Worm (Caenorhabditis elegans) whole organism, L4 larva: ENCODE measurements around the gene rpa-1.

Experiments used
- D1046.2 ChIP-seq: fragments of 200-800 bp; sonication (Bioruptor generic); IDR thresholded peaks from 2 replicates; pipeline ENCODE4 v1.3.6; 2022; ENCODE audit warnings: missing genetic modification characterization, missing compliant biosample characterization
- F10B5.3 ChIP-seq: sonication (generic microtip); optimal IDR thresholded peaks from 2 replicates; lab custom pipeline; 2016; ENCODE audit warnings: mild to moderate bottlenecking, missing genetic modification characterization, missing compliant biosample characterization
- F26F4.8 ChIP-seq: fragments of 200-800 bp; sonication (Bioruptor generic); conservative IDR thresholded peaks from 2 replicates; pipeline ENCODE4 v1.3.6; 2022; ENCODE audit warnings: missing genetic modification characterization, missing compliant biosample characterization
- F37D6.2 ChIP-seq: sonication (generic microtip); optimal IDR thresholded peaks from 2 replicates; lab custom pipeline; 2016; ENCODE audit warnings: mild to moderate bottlenecking, missing genetic modification characterization, missing compliant biosample characterization
- F49E8.2 ChIP-seq: sonication (generic microtip); optimal IDR thresholded peaks from 2 replicates; lab custom pipeline; 2016; ENCODE audit warnings: missing compliant biosample characterization, mild to moderate bottlenecking, missing genetic modification characterization, borderline replicate concordance
- Y5F2A.4 ChIP-seq: fragments of 200-800 bp; sonication (Bioruptor generic); optimal IDR thresholded peaks from 2 replicates; lab custom pipeline; 2018; ENCODE audit warnings: mild to moderate bottlenecking, missing genetic modification characterization, missing compliant biosample characterization
- Y75B8A.6 ChIP-seq: fragments of 200-800 bp; sonication (Bioruptor generic); IDR thresholded peaks from 2 replicates; pipeline ENCODE4 v1.3.6; 2022; ENCODE audit warnings: missing genetic modification reagents, missing genetic modification characterization, missing compliant biosample characterization
- ZK337.2 ChIP-seq: fragments of 200-800 bp; sonication (Bioruptor generic); IDR thresholded peaks from 2 replicates; pipeline ENCODE4 v1.3.6; 2022; ENCODE audit warnings: missing genetic modification reagents, missing genetic modification characterization, missing compliant biosample characterization
- ZK546.5 ChIP-seq, 2 experiments: sonication (generic microtip); optimal IDR thresholded peaks; 2 replicates each; lab custom pipeline; 2017; ENCODE audit warnings: missing biosample characterization in 2 of 2, missing genetic modification characterization in 2 of 2
- ama-1 ChIP-seq: fragments of 150-350 bp; optimal IDR thresholded peaks from 2 replicates; lab custom pipeline; 2014; ENCODE audit warnings: inconsistent platforms, mixed read lengths
- ceh-20 ChIP-seq: fragments of 200-800 bp; sonication (Bioruptor generic); IDR thresholded peaks from 2 replicates; pipeline ENCODE4 v1.3.6; 2022; ENCODE audit warnings: missing genetic modification reagents, missing genetic modification characterization, missing compliant biosample characterization
- ceh-32 ChIP-seq: sonication (generic microtip); optimal IDR thresholded peaks from 2 replicates; lab custom pipeline; 2016; ENCODE audit warnings: mild to moderate bottlenecking, missing genetic modification characterization, missing compliant biosample characterization; ENCODE audit not compliant: poor library complexity
- ces-1 ChIP-seq: fragments of 150-350 bp; sonication (generic microtip); optimal IDR thresholded peaks from 4 replicates; lab custom pipeline; 2014; ENCODE audit warnings: missing biosample characterization, missing genetic modification reagents, missing genetic modification characterization
- daf-16 ChIP-seq, 3 experiments: sonication (generic microtip); optimal IDR thresholded peaks; 2 replicates each; lab custom pipeline; 2016 to 2017; ENCODE audit warnings: missing genetic modification characterization in 3 of 3, missing genetic modification reagents in 3 of 3, mild to moderate bottlenecking in 2 of 3, missing compliant biosample characterization in 2 of 3, missing biosample characterization in 1 of 3, moderate library complexity in 1 of 3
- dmd-6 ChIP-seq: fragments of 200-800 bp; sonication (Bioruptor generic); IDR thresholded peaks from 2 replicates; pipeline ENCODE4 v1.3.6; 2022; ENCODE audit warnings: missing genetic modification reagents, missing genetic modification characterization, missing compliant biosample characterization
- dmd-8 ChIP-seq: fragments of 200-800 bp; sonication (Bioruptor generic); IDR thresholded peaks from 2 replicates; pipeline ENCODE4 v1.3.6; 2022; ENCODE audit warnings: missing genetic modification characterization, missing compliant biosample characterization
- dpl-1 ChIP-seq: fragments of 150-350 bp; optimal IDR thresholded peaks from 2 replicates; lab custom pipeline; 2014; ENCODE audit warnings: missing biosample characterization, missing genetic modification reagents, missing genetic modification characterization
- dve-1 ChIP-seq: sonication (generic microtip); optimal IDR thresholded peaks from 2 replicates; lab custom pipeline; 2017; ENCODE audit warnings: antibody characterized with exemption, mild to moderate bottlenecking, missing genetic modification characterization, missing compliant biosample characterization; ENCODE audit not compliant: insufficient read depth
- fos-1 ChIP-seq: fragments of 150-350 bp; optimal IDR thresholded peaks from 2 replicates; lab custom pipeline; 2014; ENCODE audit warnings: missing biosample characterization, missing genetic modification characterization
- gei-8 ChIP-seq: fragments of 200-800 bp; sonication (Bioruptor generic); optimal IDR thresholded peaks from 2 replicates; lab custom pipeline; 2018; ENCODE audit warnings: mild to moderate bottlenecking, missing genetic modification characterization, missing compliant biosample characterization
- hif-1 ChIP-seq, 2 experiments: sonication (generic microtip); optimal IDR thresholded peaks; 2 replicates each; lab custom pipeline; 2016 to 2017; ENCODE audit warnings: missing compliant biosample characterization in 2 of 2, missing genetic modification characterization in 2 of 2, missing genetic modification reagents in 2 of 2, missing genotype in 2 of 2, mild to moderate bottlenecking in 1 of 2
- hlh-11 ChIP-seq: fragments of 200-800 bp; sonication (Bioruptor generic); optimal IDR thresholded peaks from 2 replicates; lab custom pipeline; 2018; ENCODE audit warnings: mild to moderate bottlenecking, missing genetic modification characterization, missing compliant biosample characterization
- jun-1 ChIP-seq: fragments of 150-350 bp; optimal IDR thresholded peaks from 2 replicates; lab custom pipeline; 2014; ENCODE audit warnings: missing biosample characterization, missing genetic modification reagents, missing genetic modification characterization
- lim-7 ChIP-seq: fragments of 200-800 bp; sonication (Bioruptor generic); IDR thresholded peaks from 2 replicates; pipeline ENCODE4 v1.3.6; 2022; ENCODE audit warnings: missing genetic modification characterization, missing compliant biosample characterization
- lin-1 ChIP-seq: fragments of 200-800 bp; sonication (Bioruptor generic); IDR thresholded peaks from 2 replicates; pipeline ENCODE4 v1.3.6; 2022; ENCODE audit warnings: missing genetic modification reagents, missing genetic modification characterization, missing compliant biosample characterization
- lin-29 ChIP-seq: fragments of 200-800 bp; sonication (Bioruptor generic); IDR thresholded peaks from 2 replicates; pipeline ENCODE4 v1.3.6; 2022; ENCODE audit warnings: missing genetic modification reagents, missing genetic modification characterization, missing compliant biosample characterization
- lin-39 ChIP-seq: fragments of 150-350 bp; optimal IDR thresholded peaks from 2 replicates; lab custom pipeline; 2014; ENCODE audit warnings: missing biosample characterization, missing genetic modification reagents, missing genetic modification characterization
- lsy-2 ChIP-seq, 2 experiments: fragments of 150-350 bp in 1 of 2; sonication (generic microtip) in 1 of 2; optimal IDR thresholded peaks; 2 replicates each; lab custom pipeline; 2014 to 2017; ENCODE audit warnings: missing biosample characterization in 2 of 2, missing genetic modification characterization in 2 of 2
- mdl-1 ChIP-seq, 2 experiments: fragments of 150-350 bp in 1 of 2; sonication (generic microtip) in 1 of 2; optimal IDR thresholded peaks; 2 replicates each; lab custom pipeline; 2014 to 2017; ENCODE audit warnings: missing biosample characterization in 2 of 2, missing genetic modification characterization in 2 of 2
- mdt-29 ChIP-seq: fragments of 200-800 bp; sonication (Bioruptor generic); IDR thresholded peaks from 2 replicates; pipeline ENCODE4 v1.3.6; 2022; ENCODE audit warnings: missing genetic modification reagents, missing genetic modification characterization, missing compliant biosample characterization
- mes-2 ChIP-seq: sonication (generic microtip); optimal IDR thresholded peaks from 2 replicates; lab custom pipeline; 2016; ENCODE audit warnings: missing genotype, mild to moderate bottlenecking, missing genetic modification characterization, missing compliant biosample characterization; ENCODE audit not compliant: poor library complexity, severe bottlenecking
- mxl-2 ChIP-seq: fragments of 200-800 bp; sonication (Bioruptor generic); conservative IDR thresholded peaks from 2 replicates; pipeline ENCODE4 v1.3.6; 2022; ENCODE audit warnings: missing genetic modification reagents, missing genetic modification characterization, missing compliant biosample characterization
- nhr-102 ChIP-seq: sonication (generic microtip); optimal IDR thresholded peaks from 2 replicates; lab custom pipeline; 2016; ENCODE audit warnings: mild to moderate bottlenecking, missing genetic modification characterization, moderate library complexity, missing compliant biosample characterization
- nhr-25 ChIP-seq: sonication (generic microtip); optimal IDR thresholded peaks from 2 replicates; lab custom pipeline; 2017; ENCODE audit warnings: missing genetic modification characterization, mild to moderate bottlenecking, missing compliant biosample characterization, antibody characterized with exemption, moderate library complexity, borderline replicate concordance; ENCODE audit not compliant: insufficient read depth
- nhr-28 ChIP-seq: fragments of 150-350 bp; optimal IDR thresholded peaks from 2 replicates; lab custom pipeline; 2014; ENCODE audit warnings: missing biosample characterization, missing genetic modification characterization
- nhr-6 ChIP-seq: fragments of 150-350 bp; optimal IDR thresholded peaks from 2 replicates; lab custom pipeline; 2014; ENCODE audit warnings: missing biosample characterization, missing genetic modification characterization
- nhr-77 ChIP-seq: fragments of 150-350 bp; optimal IDR thresholded peaks from 2 replicates; lab custom pipeline; 2014; ENCODE audit warnings: missing biosample characterization, missing genetic modification characterization
- pha-4 ChIP-seq, 2 experiments: fragments of 150-350 bp in 1 of 2; fragments of 200-800 bp in 1 of 2; sonication (Bioruptor generic) in 1 of 2; IDR thresholded peaks in 1 of 2; optimal IDR thresholded peaks in 1 of 2; 2 replicates each; pipeline versions ENCODE4 v1.3.6 to Lab custom; 2014 to 2022; ENCODE audit warnings: missing genetic modification characterization in 2 of 2, missing genetic modification reagents in 2 of 2, missing biosample characterization in 1 of 2, missing compliant biosample characterization in 1 of 2
- php-3 ChIP-seq: fragments of 200-800 bp; sonication (Bioruptor generic); IDR thresholded peaks from 2 replicates; pipeline ENCODE4 v1.3.6; 2022; ENCODE audit warnings: missing genetic modification reagents, missing genetic modification characterization, missing compliant biosample characterization
- pqm-1 ChIP-seq: sonication (generic microtip); optimal IDR thresholded peaks from 2 replicates; lab custom pipeline; 2017; ENCODE audit warnings: missing biosample characterization, missing genetic modification characterization
- sdz-12 ChIP-seq: fragments of 200-800 bp; sonication (Bioruptor generic); optimal IDR thresholded peaks from 2 replicates; lab custom pipeline; 2018; ENCODE audit warnings: mild to moderate bottlenecking, missing genetic modification characterization, missing compliant biosample characterization
- snpc-4 ChIP-seq: fragments of 150-350 bp; optimal IDR thresholded peaks from 2 replicates; lab custom pipeline; 2014; ENCODE audit warnings: missing biosample characterization, missing genetic modification characterization
- spr-3 ChIP-seq: fragments of 200-800 bp; sonication (Bioruptor generic); optimal IDR thresholded peaks from 2 replicates; lab custom pipeline; 2018; ENCODE audit warnings: mild to moderate bottlenecking, missing genetic modification characterization, missing compliant biosample characterization
- tra-1 ChIP-seq: fragments of 200-800 bp; sonication (Bioruptor generic); IDR thresholded peaks from 2 replicates; pipeline ENCODE4 v1.3.6; 2022; ENCODE audit warnings: missing genetic modification reagents, missing genetic modification characterization, missing compliant biosample characterization
- zag-1 ChIP-seq: fragments of 150-350 bp; optimal IDR thresholded peaks from 2 replicates; lab custom pipeline; 2014; ENCODE audit warnings: missing biosample characterization, missing genetic modification characterization
- zfp-2 ChIP-seq: sonication (generic microtip); optimal IDR thresholded peaks from 2 replicates; lab custom pipeline; 2016; ENCODE audit warnings: mild to moderate bottlenecking, missing genetic modification characterization, missing compliant biosample characterization
- zfp-3 ChIP-seq: fragments of 200-800 bp; sonication (Bioruptor generic); conservative IDR thresholded peaks from 2 replicates; pipeline ENCODE4 v1.3.6; 2022; ENCODE audit warnings: missing genetic modification reagents, missing genetic modification characterization, missing compliant biosample characterization

The rpa-1 gene

ce11 chrII:7694745-7695144, 30.4 kb downstream of the rpa-1 start:
- TF ChIP-seq lin-1 (GFP tag; lab: Robert Waterston, UW) (no peak), daf-16 (GFP tag; optimal IDR thresholded peaks at IDR 0.05; lab: Kevin White, UChicago) (no peak), daf-16 (tag; optimal IDR thresholded peaks at IDR 0.05; lab: Kevin White, UChicago) (peak; percentile 34), mdl-1 (tag; optimal IDR thresholded peaks at IDR 0.05; lab: Kevin White, UChicago) (peak in 1 of 2 experiments; percentile 17), php-3 (GFP tag; lab: Robert Waterston, UW) (peak; percentile 69), zag-1 (tag; lab: Kevin White, UChicago) (no peak), pha-4 (GFP tag; IDR thresholded peaks at IDR 0.05; lab: Robert Waterston, UW) (no peak), pha-4 (tag; optimal IDR thresholded peaks at IDR 0.05; lab: Kevin White, UChicago) (no peak), pqm-1 (tag; lab: Kevin White, UChicago) (peak; percentile 81), mdt-29 (GFP tag; lab: Robert Waterston, UW) (no peak), nhr-77 (tag; lab: Kevin White, UChicago) (peak; percentile 37), F10B5.3 (tag; lab: Kevin White, UChicago) (no peak), nhr-28 (tag; lab: Kevin White, UChicago) (peak; percentile 55), lim-7 (no peak), snpc-4 (tag; lab: Kevin White, UChicago) (no peak), fos-1 (no peak), hlh-11 (peak; percentile 61), dve-1 (peak; percentile 62), nhr-6 (tag; lab: Kevin White, UChicago) (no peak), dmd-6 (GFP tag; lab: Robert Waterston, UW) (peak; percentile 54; the same call in 1 of the 2 replicates), nhr-25 (no peak)
- TF ChIP-seq, all 104 proteins: peak for 9

DNA sequence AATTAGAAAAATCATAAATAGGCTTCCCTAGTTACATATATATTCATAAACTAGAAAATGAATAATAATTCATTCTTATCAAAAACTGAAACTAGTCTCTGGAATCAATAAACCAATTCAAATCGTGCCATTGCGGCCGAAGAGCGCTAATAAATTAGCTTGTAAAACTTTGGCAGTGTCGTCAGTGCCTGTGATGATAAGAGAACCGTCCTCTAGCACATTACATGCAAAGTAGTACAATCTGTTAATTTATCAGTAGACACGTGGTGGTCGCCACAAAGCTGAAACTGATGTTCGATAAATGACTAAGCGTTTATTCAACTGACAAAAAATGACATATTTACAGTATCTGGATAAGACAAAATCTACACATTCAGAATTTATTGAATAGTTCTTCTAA, 31.3 kb downstream of the rpa-1 start:
- TF ChIP-seq F37D6.2 (tag; lab: Kevin White, UChicago) (no peak), ZK546.5 (tag; optimal IDR thresholded peaks at IDR 0.05; lab: Kevin White, UChicago) (no peak), zfp-3 (GFP tag; lab: Robert Waterston, UW) (no peak), dpl-1 (no peak), tra-1 (GFP tag; lab: Robert Waterston, UW) (peak; percentile 76), spr-3 (GFP tag; lab: Kevin White, UChicago) (no peak), mes-2 (tag; lab: Kevin White, UChicago) (no peak), daf-16 (GFP tag; optimal IDR thresholded peaks at IDR 0.05; lab: Kevin White, UChicago) (no peak), daf-16 (tag; optimal IDR thresholded peaks at IDR 0.05; lab: Kevin White, UChicago) (peak; percentile 66), gei-8 (no peak), ces-1 (no peak), hlh-11 (peak; percentile 82), nhr-102 (tag; lab: Kevin White, UChicago) (peak; percentile 24), nhr-25 (no peak), snpc-4 (tag; lab: Kevin White, UChicago) (no peak), ceh-32 (tag; lab: Kevin White, UChicago) (no peak), nhr-77 (tag; lab: Kevin White, UChicago) (peak; percentile 21), sdz-12 (GFP tag; lab: Kevin White, UChicago) (no peak), D1046.2 (no peak), F26F4.8 (no peak), jun-1 (tag; lab: Kevin White, UChicago) (no peak), zfp-2 (tag; lab: Kevin White, UChicago) (no peak), lin-1 (GFP tag; lab: Robert Waterston, UW) (peak; percentile 84), dmd-8 (GFP tag; lab: Robert Waterston, UW) (no peak), lin-39 (tag; lab: Kevin White, UChicago) (no peak), nhr-28 (tag; lab: Kevin White, UChicago) (peak; percentile 60), mxl-2 (GFP tag; lab: Robert Waterston, UW) (no peak), lin-29 (GFP tag; lab: Robert Waterston, UW) (no peak), hif-1 (tag; optimal IDR thresholded peaks at IDR 0.05; lab: Kevin White, UChicago) (no peak), Y5F2A.4 (GFP tag; lab: Kevin White, UChicago) (no peak), F49E8.2 (tag; lab: Kevin White, UChicago) (no peak), lsy-2 (tag; optimal IDR thresholded peaks at IDR 0.05; lab: Kevin White, UChicago) (peak in 1 of 2 experiments; percentile 11), dve-1 (peak; percentile 76), Y75B8A.6 (GFP tag; lab: Robert Waterston, UW) (no peak), ama-1 (no peak), ZK337.2 (GFP tag; lab: Robert Waterston, UW) (no peak), ceh-20 (GFP tag; lab: Robert Waterston, UW) (peak; percentile 82)
